Fruit fly (Drosophila melanogaster): ENCODE measurements around the gene CG18265.

DNA sequence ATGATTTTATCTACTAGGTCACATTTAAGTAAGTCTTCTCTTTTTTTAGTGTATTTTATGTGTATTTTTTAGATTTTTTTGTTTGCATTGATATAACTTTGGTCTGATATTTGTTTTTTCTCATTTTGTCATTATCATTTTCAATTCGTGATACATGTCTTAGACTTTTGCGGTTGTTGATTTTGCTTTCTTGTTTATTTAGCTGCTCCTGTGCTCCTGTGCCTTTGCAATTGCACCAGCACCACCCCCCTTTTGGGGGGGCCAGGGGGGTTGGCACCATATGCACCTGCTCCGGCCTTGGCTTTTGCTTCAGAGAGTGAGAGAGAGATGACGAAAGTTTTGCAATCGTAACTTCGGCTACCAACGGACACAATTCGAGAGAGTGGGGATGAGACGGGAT lies 38.3 kb upstream of the CG18265 start:
- TF ChIP-seq usp (GFP tag; optimal IDR thresholded peaks at IDR 0.05) (no peak), psq (optimal IDR thresholded peaks at IDR 0.05) (no peak), pan (optimal IDR thresholded peaks at IDR 0.05) (no peak)
